Fruit fly (Drosophila melanogaster) whole organism: ENCODE results near the gene Syx8.

Experiments used
- CG8478 ChIP-seq: fragments of >200 bp; optimal IDR thresholded peaks from 2 replicates; lab custom pipeline; 2018; ENCODE audit warnings: inconsistent platforms
- EcR ChIP-seq, 2 experiments: fragments of >200 bp; optimal IDR thresholded peaks; 2 replicates each; lab custom pipeline; 2017; ENCODE audit warnings: missing biosample characterization in 2 of 2, missing genetic modification characterization in 2 of 2, missing genetic modification reagents in 2 of 2
- pan ChIP-seq: fragments of >200 bp; optimal IDR thresholded peaks from 2 replicates; lab custom pipeline; 2017
- psq ChIP-seq: fragments of >200 bp; optimal IDR thresholded peaks from 2 replicates; lab custom pipeline; 2017
- usp ChIP-seq: fragments of >200 bp; optimal IDR thresholded peaks from 2 replicates; lab custom pipeline; 2017; ENCODE audit warnings: missing biosample characterization, missing genetic modification characterization, mixed read lengths

DNA sequence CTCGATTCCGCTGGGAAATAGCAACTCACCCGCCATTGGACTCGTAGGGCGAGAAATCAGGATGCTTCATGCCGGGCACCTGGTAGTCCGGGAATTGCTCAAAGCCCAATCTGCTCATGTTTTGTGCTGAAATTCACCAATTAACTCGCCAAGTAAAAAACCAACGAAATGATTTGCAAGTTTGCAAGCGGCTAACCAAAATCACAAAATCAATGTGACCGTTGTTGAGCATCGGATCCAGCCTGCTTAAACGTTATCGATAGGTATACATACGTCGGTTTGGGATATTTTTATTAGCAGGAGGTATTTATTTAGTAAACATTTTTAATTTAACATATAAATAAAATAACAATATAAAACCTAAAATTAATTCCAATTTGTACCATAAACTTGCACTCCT is 23.3 kb upstream of the Syx8 start, which contains the start of gene Prosbeta6:
- no peak for TF ChIP-seq psq (lab: Kevin White, UChicago)
- no peak for TF ChIP-seq CG8478 (lab: Kevin White, UChicago)
- no peak for TF ChIP-seq pan
- no peak for TF ChIP-seq usp (GFP tag; lab: Kevin White, UChicago)
- TF ChIP-seq EcR (GFP tag; optimal IDR thresholded peaks at IDR 0.05; lab: Kevin White, UChicago) = no peak
